Worm (Caenorhabditis elegans) whole organism, L4 larva: ENCODE measurements around the gene usp-46.
A peak's percentile ranks its signal among the peaks of the same experiment; 100 is the strongest.

ENCODE experiments used
- D1046.2 ChIP-seq: fragments of 200-800 bp; sonication (Bioruptor generic); IDR thresholded peaks from 2 replicates; pipeline ENCODE4 v1.3.6; 2022; ENCODE audit warnings: missing genetic modification characterization, missing compliant biosample characterization
- F26F4.8 ChIP-seq: fragments of 200-800 bp; sonication (Bioruptor generic); conservative IDR thresholded peaks from 2 replicates; pipeline ENCODE4 v1.3.6; 2022; ENCODE audit warnings: missing genetic modification characterization, missing compliant biosample characterization
- F37D6.2 ChIP-seq: sonication (generic microtip); optimal IDR thresholded peaks from 2 replicates; lab custom pipeline; 2016; ENCODE audit warnings: mild to moderate bottlenecking, missing genetic modification characterization, missing compliant biosample characterization
- F44E2.7 ChIP-seq: fragments of 200-800 bp; sonication (Bioruptor generic); IDR thresholded peaks from 2 replicates; pipeline ENCODE4 v2.1.2; 2022; ENCODE audit warnings: missing genetic modification characterization, missing compliant biosample characterization
- R02D3.7 ChIP-seq: fragments of 150-350 bp; sonication (generic microtip); optimal IDR thresholded peaks from 3 replicates; lab custom pipeline; 2014; ENCODE audit warnings: missing biosample characterization, missing genetic modification characterization
- T20F7.1 ChIP-seq: fragments of 200-800 bp; sonication (Bioruptor generic); optimal IDR thresholded peaks from 2 replicates; lab custom pipeline; 2018; ENCODE audit warnings: mild to moderate bottlenecking, missing genetic modification characterization, missing compliant biosample characterization
- T26A8.4 ChIP-seq: fragments of 200-800 bp; sonication (Bioruptor generic); IDR thresholded peaks from 2 replicates; pipeline ENCODE4 v1.3.6; 2022; ENCODE audit warnings: missing genetic modification characterization, missing compliant biosample characterization
- Y5F2A.4 ChIP-seq: fragments of 200-800 bp; sonication (Bioruptor generic); optimal IDR thresholded peaks from 2 replicates; lab custom pipeline; 2018; ENCODE audit warnings: mild to moderate bottlenecking, missing genetic modification characterization, missing compliant biosample characterization
- Y75B8A.6 ChIP-seq: fragments of 200-800 bp; sonication (Bioruptor generic); IDR thresholded peaks from 2 replicates; pipeline ENCODE4 v1.3.6; 2022; ENCODE audit warnings: missing genetic modification reagents, missing genetic modification characterization, missing compliant biosample characterization
- ZK546.5 ChIP-seq, 2 experiments: sonication (generic microtip); optimal IDR thresholded peaks; 2 replicates each; lab custom pipeline; 2017; ENCODE audit warnings: missing biosample characterization in 2 of 2, missing genetic modification characterization in 2 of 2
- ama-1 ChIP-seq: fragments of 150-350 bp; optimal IDR thresholded peaks from 2 replicates; lab custom pipeline; 2014; ENCODE audit warnings: inconsistent platforms, mixed read lengths
- arid-1 ChIP-seq: fragments of 200-800 bp; sonication (Bioruptor generic); conservative IDR thresholded peaks from 2 replicates; pipeline ENCODE4 v1.3.6; 2022; ENCODE audit warnings: missing genetic modification reagents, missing genetic modification characterization, missing compliant biosample characterization
- attf-4 ChIP-seq: sonication (generic microtip); optimal IDR thresholded peaks from 3 replicates; lab custom pipeline; 2017; ENCODE audit warnings: missing biosample characterization, missing genetic modification characterization
- ceh-32 ChIP-seq: sonication (generic microtip); optimal IDR thresholded peaks from 2 replicates; lab custom pipeline; 2016; ENCODE audit warnings: mild to moderate bottlenecking, missing genetic modification characterization, missing compliant biosample characterization; ENCODE audit not compliant: poor library complexity
- ceh-82 ChIP-seq: sonication (generic microtip); optimal IDR thresholded peaks from 2 replicates; lab custom pipeline; 2017; ENCODE audit warnings: missing biosample characterization, missing genetic modification characterization
- cey-2 ChIP-seq: sonication (generic microtip); optimal IDR thresholded peaks from 3 replicates; lab custom pipeline; 2017; ENCODE audit warnings: missing genetic modification characterization, mild to moderate bottlenecking, missing compliant biosample characterization, antibody characterized with exemption, borderline replicate concordance; ENCODE audit not compliant: insufficient read depth
- daf-8 ChIP-seq: fragments of 200-800 bp; sonication (Bioruptor generic); IDR thresholded peaks from 2 replicates; pipeline ENCODE4 v1.3.6; 2022; ENCODE audit warnings: missing genetic modification characterization, missing compliant biosample characterization
- dmd-9 ChIP-seq: fragments of 200-800 bp; sonication (Bioruptor generic); IDR thresholded peaks from 2 replicates; pipeline ENCODE4 v1.3.6; 2022; ENCODE audit warnings: missing genetic modification reagents, missing genetic modification characterization, missing compliant biosample characterization
- dve-1 ChIP-seq: sonication (generic microtip); optimal IDR thresholded peaks from 2 replicates; lab custom pipeline; 2017; ENCODE audit warnings: antibody characterized with exemption, mild to moderate bottlenecking, missing genetic modification characterization, missing compliant biosample characterization; ENCODE audit not compliant: insufficient read depth
- egl-27 ChIP-seq: sonication (generic microtip); optimal IDR thresholded peaks from 3 replicates; lab custom pipeline; 2017; ENCODE audit warnings: missing biosample characterization, missing genetic modification reagents, missing genetic modification characterization
- egl-43 ChIP-seq: fragments of 200-800 bp; sonication (Bioruptor generic); IDR thresholded peaks from 2 replicates; pipeline ENCODE4 v1.3.6; 2022; ENCODE audit warnings: missing genetic modification reagents, missing genetic modification characterization, missing compliant biosample characterization
- fos-1 ChIP-seq: fragments of 150-350 bp; optimal IDR thresholded peaks from 2 replicates; lab custom pipeline; 2014; ENCODE audit warnings: missing biosample characterization, missing genetic modification characterization
- hmg-1.1 ChIP-seq: fragments of 200-800 bp; sonication (Bioruptor generic); IDR thresholded peaks from 2 replicates; pipeline ENCODE4 v1.3.6; 2022; ENCODE audit warnings: missing genetic modification reagents, missing genetic modification characterization, missing compliant biosample characterization
- lin-1 ChIP-seq: fragments of 200-800 bp; sonication (Bioruptor generic); IDR thresholded peaks from 2 replicates; pipeline ENCODE4 v1.3.6; 2022; ENCODE audit warnings: missing genetic modification reagents, missing genetic modification characterization, missing compliant biosample characterization
- lin-13 ChIP-seq: fragments of 150-350 bp; optimal IDR thresholded peaks from 2 replicates; lab custom pipeline; 2014; ENCODE audit warnings: missing biosample characterization, missing genetic modification reagents, missing genetic modification characterization
- lin-29 ChIP-seq: fragments of 200-800 bp; sonication (Bioruptor generic); IDR thresholded peaks from 2 replicates; pipeline ENCODE4 v1.3.6; 2022; ENCODE audit warnings: missing genetic modification reagents, missing genetic modification characterization, missing compliant biosample characterization
- lin-38 ChIP-seq: fragments of 200-800 bp; sonication (Bioruptor generic); IDR thresholded peaks from 2 replicates; pipeline ENCODE4 v1.3.6; 2022; ENCODE audit warnings: missing genetic modification reagents, missing genetic modification characterization, missing compliant biosample characterization
- lin-39 ChIP-seq: fragments of 150-350 bp; optimal IDR thresholded peaks from 2 replicates; lab custom pipeline; 2014; ENCODE audit warnings: missing biosample characterization, missing genetic modification reagents, missing genetic modification characterization
- lir-3 ChIP-seq: sonication (generic microtip); optimal IDR thresholded peaks from 2 replicates; lab custom pipeline; 2016; ENCODE audit warnings: mild to moderate bottlenecking, missing genetic modification characterization, missing compliant biosample characterization
- lsy-2 ChIP-seq, 2 experiments: fragments of 150-350 bp in 1 of 2; sonication (generic microtip) in 1 of 2; optimal IDR thresholded peaks; 2 replicates each; lab custom pipeline; 2014 to 2017; ENCODE audit warnings: missing biosample characterization in 2 of 2, missing genetic modification characterization in 2 of 2
- madf-5 ChIP-seq, 2 experiments: fragments of 200-800 bp; sonication (Bioruptor generic); IDR thresholded peaks; 2 replicates each; pipeline ENCODE4 v1.3.6; 2022; ENCODE audit warnings: missing compliant biosample characterization in 2 of 2, missing genetic modification characterization in 2 of 2
- mdl-1 ChIP-seq, 2 experiments: fragments of 150-350 bp in 1 of 2; sonication (generic microtip) in 1 of 2; optimal IDR thresholded peaks; 2 replicates each; lab custom pipeline; 2014 to 2017; ENCODE audit warnings: missing biosample characterization in 2 of 2, missing genetic modification characterization in 2 of 2
- mes-2 ChIP-seq: sonication (generic microtip); optimal IDR thresholded peaks from 2 replicates; lab custom pipeline; 2016; ENCODE audit warnings: missing genotype, mild to moderate bottlenecking, missing genetic modification characterization, missing compliant biosample characterization; ENCODE audit not compliant: poor library complexity, severe bottlenecking
- mxl-3 ChIP-seq: fragments of 200-800 bp; sonication (Bioruptor generic); optimal IDR thresholded peaks from 2 replicates; lab custom pipeline; 2018; ENCODE audit warnings: mild to moderate bottlenecking, missing genetic modification characterization, missing compliant biosample characterization
- nhr-102 ChIP-seq: sonication (generic microtip); optimal IDR thresholded peaks from 2 replicates; lab custom pipeline; 2016; ENCODE audit warnings: mild to moderate bottlenecking, missing genetic modification characterization, moderate library complexity, missing compliant biosample characterization
- nhr-111 ChIP-seq: fragments of 200-800 bp; sonication (Bioruptor generic); optimal IDR thresholded peaks from 2 replicates; lab custom pipeline; 2018; ENCODE audit warnings: mild to moderate bottlenecking, missing genetic modification characterization, missing compliant biosample characterization
- nhr-237 ChIP-seq: sonication (generic microtip); optimal IDR thresholded peaks from 2 replicates; lab custom pipeline; 2017; ENCODE audit warnings: missing biosample characterization, missing genetic modification characterization
- nhr-41 ChIP-seq: fragments of 200-800 bp; sonication (Bioruptor generic); IDR thresholded peaks from 2 replicates; pipeline ENCODE4 v1.3.6; 2022; ENCODE audit warnings: missing genetic modification reagents, missing genetic modification characterization, missing compliant biosample characterization
- nhr-42 ChIP-seq: fragments of 200-800 bp; sonication (Bioruptor generic); IDR thresholded peaks from 2 replicates; pipeline ENCODE4 v1.3.6; 2022; ENCODE audit warnings: missing genetic modification characterization, missing compliant biosample characterization
- pha-4 ChIP-seq, 2 experiments: fragments of 150-350 bp in 1 of 2; fragments of 200-800 bp in 1 of 2; sonication (Bioruptor generic) in 1 of 2; IDR thresholded peaks in 1 of 2; optimal IDR thresholded peaks in 1 of 2; 2 replicates each; pipeline versions ENCODE4 v1.3.6 to Lab custom; 2014 to 2022; ENCODE audit warnings: missing genetic modification characterization in 2 of 2, missing genetic modification reagents in 2 of 2, missing biosample characterization in 1 of 2, missing compliant biosample characterization in 1 of 2
- sdz-12 ChIP-seq: fragments of 200-800 bp; sonication (Bioruptor generic); optimal IDR thresholded peaks from 2 replicates; lab custom pipeline; 2018; ENCODE audit warnings: mild to moderate bottlenecking, missing genetic modification characterization, missing compliant biosample characterization
- spr-1 ChIP-seq: sonication (generic microtip); optimal IDR thresholded peaks from 2 replicates; lab custom pipeline; 2016; ENCODE audit warnings: mild to moderate bottlenecking, missing genetic modification characterization, missing compliant biosample characterization
- spr-3 ChIP-seq: fragments of 200-800 bp; sonication (Bioruptor generic); optimal IDR thresholded peaks from 2 replicates; lab custom pipeline; 2018; ENCODE audit warnings: mild to moderate bottlenecking, missing genetic modification characterization, missing compliant biosample characterization
- unc-62 ChIP-seq, 3 experiments: fragments of 150-350 bp in 1 of 3; sonication (generic microtip); optimal IDR thresholded peaks in 2 of 3; peaks in 1 of 3; 1 replicate in 1 of 3; 2 replicates in 2 of 3; lab custom pipeline; 2014 to 2017; ENCODE audit warnings: missing biosample characterization in 3 of 3, missing genetic modification characterization in 3 of 3, missing genetic modification reagents in 3 of 3, missing genotype in 1 of 3
- vab-7 ChIP-seq: fragments of 200-800 bp; sonication (Bioruptor generic); IDR thresholded peaks from 2 replicates; pipeline ENCODE4 v1.3.6; 2022; ENCODE audit warnings: missing genetic modification reagents, missing genetic modification characterization, missing compliant biosample characterization
- zfp-3 ChIP-seq: fragments of 200-800 bp; sonication (Bioruptor generic); conservative IDR thresholded peaks from 2 replicates; pipeline ENCODE4 v1.3.6; 2022; ENCODE audit warnings: missing genetic modification reagents, missing genetic modification characterization, missing compliant biosample characterization
- zip-2 ChIP-seq: fragments of 150-350 bp; optimal IDR thresholded peaks from 2 replicates; lab custom pipeline; 2014; ENCODE audit warnings: missing biosample characterization, missing genetic modification characterization
- ztf-11 ChIP-seq: fragments of 150-350 bp; optimal IDR thresholded peaks from 2 replicates; lab custom pipeline; 2014; ENCODE audit warnings: missing biosample characterization, missing genetic modification characterization
- ztf-7 ChIP-seq: fragments of 150-350 bp; optimal IDR thresholded peaks from 2 replicates; lab custom pipeline; 2014; ENCODE audit warnings: missing biosample characterization, missing genetic modification characterization

The usp-46 gene

ce11 chrIII:9765465-9765900 lies 10.9 kb upstream of the usp-46 start (continued):
- TF ChIP-seq F37D6.2 (peak; percentile 95), F26F4.8 (GFP tag; lab: Robert Waterston, UW) (no peak), R02D3.7 (no peak), nhr-41 (GFP tag; lab: Robert Waterston, UW) (peak; percentile 96), egl-43 (GFP tag; lab: Robert Waterston, UW) (peak; percentile 98), hmg-1.1 (GFP tag; lab: Robert Waterston, UW) (peak; percentile 99), egl-27 (tag; lab: Kevin White, UChicago) (peak; percentile 19), nhr-237 (tag; lab: Kevin White, UChicago) (peak; percentile 37), daf-8 (GFP tag; lab: Robert Waterston, UW) (0 out of 2 replicates have a peak, but pooled peaks have one; percentile 51), zip-2 (tag; lab: Kevin White, UChicago) (peak; percentile 82), lin-29 (GFP tag; lab: Robert Waterston, UW) (peak; percentile 94), D1046.2 (GFP tag; lab: Robert Waterston, UW) (peak; percentile 93), F44E2.7 (GFP tag; lab: Robert Waterston, UW) (peak; percentile 73; the same call in 1 of the 2 replicates), vab-7 (GFP tag; lab: Robert Waterston, UW) (peak; percentile 89), Y75B8A.6 (GFP tag; lab: Robert Waterston, UW) (peak; percentile 95), cey-2 (tag; lab: Kevin White, UChicago) (peak; percentile 83), fos-1 (tag; lab: Kevin White, UChicago) (peak; percentile 87), zfp-3 (GFP tag; lab: Robert Waterston, UW) (peak; percentile 99), lin-38 (GFP tag; lab: Robert Waterston, UW) (peak; percentile 94), ztf-7 (tag; lab: Kevin White, UChicago) (peak; percentile 88), lin-1 (peak; percentile 98), madf-5 (GFP tag; IDR thresholded peaks at IDR 0.05; lab: Robert Waterston, UW) (peak; percentile 80 to 90; a peak in 2 of 4 replicates), lir-3 (tag; lab: Kevin White, UChicago) (peak; percentile 49), lin-13 (GFP tag; lab: Kevin White, UChicago) (peak; percentile 91), nhr-102 (tag; lab: Kevin White, UChicago) (peak; percentile 98), mdl-1 (tag; optimal IDR thresholded peaks at IDR 0.05; lab: Kevin White, UChicago) (peak; percentile 97 to 99), lin-39 (tag; lab: Kevin White, UChicago) (peak; percentile 78), ama-1 (lab: Kevin White, UChicago) (peak; percentile 95), pha-4 (GFP tag; IDR thresholded peaks at IDR 0.05; lab: Robert Waterston, UW) (peak; percentile 98), pha-4 (tag; optimal IDR thresholded peaks at IDR 0.05; lab: Kevin White, UChicago) (no peak), nhr-42 (GFP tag; lab: Robert Waterston, UW) (peak; percentile 97), nhr-111 (GFP tag; lab: Kevin White, UChicago) (peak; percentile 99), attf-4 (tag; lab: Kevin White, UChicago) (no peak), mes-2 (tag; lab: Kevin White, UChicago) (peak; percentile 95), lsy-2 (tag; optimal IDR thresholded peaks at IDR 0.05; lab: Kevin White, UChicago) (peak; percentile 99 to 100), unc-62 (GFP tag; optimal IDR thresholded peaks at IDR 0.05 in 1 of 2; lab: Kevin White, UChicago) (peak in 1 of 2 experiments; percentile 100), unc-62 (tag; optimal IDR thresholded peaks at IDR 0.05; lab: Kevin White, UChicago) (no peak), T20F7.1 (GFP tag; lab: Kevin White, UChicago) (peak; percentile 92), ztf-11 (tag; lab: Kevin White, UChicago) (no peak), ceh-32 (tag; lab: Kevin White, UChicago) (peak; percentile 75), sdz-12 (GFP tag; lab: Kevin White, UChicago) (peak; percentile 97), spr-3 (GFP tag; lab: Kevin White, UChicago) (peak; percentile 98), ceh-82 (peak; percentile 8), ZK546.5 (tag; optimal IDR thresholded peaks at IDR 0.05; lab: Kevin White, UChicago) (peak; percentile 24 to 87), dmd-9 (peak; percentile 94), mxl-3 (GFP tag; lab: Kevin White, UChicago) (peak; percentile 99), T26A8.4 (GFP tag; lab: Robert Waterston, UW) (peak; percentile 99), arid-1 (GFP tag; lab: Robert Waterston, UW) (peak; percentile 97), dve-1 (tag; lab: Kevin White, UChicago) (peak; percentile 99), Y5F2A.4 (GFP tag; lab: Kevin White, UChicago) (peak; percentile 92), spr-1 (peak; percentile 95)
